Worm (Caenorhabditis elegans) whole organism, L4 larva: ENCODE measurements around the gene ceh-24.
A peak's percentile ranks its signal among the peaks of the same experiment; 100 is the strongest.

Experiments used
- F37D6.2 ChIP-seq: sonication (generic microtip); optimal IDR thresholded peaks from 2 replicates; lab custom pipeline; 2016; ENCODE audit warnings: mild to moderate bottlenecking, missing genetic modification characterization, missing compliant biosample characterization
- F44E2.7 ChIP-seq: fragments of 200-800 bp; sonication (Bioruptor generic); IDR thresholded peaks from 2 replicates; pipeline ENCODE4 v2.1.2; 2022; ENCODE audit warnings: missing genetic modification characterization, missing compliant biosample characterization
- F49E8.2 ChIP-seq: sonication (generic microtip); optimal IDR thresholded peaks from 2 replicates; lab custom pipeline; 2016; ENCODE audit warnings: missing compliant biosample characterization, mild to moderate bottlenecking, missing genetic modification characterization, borderline replicate concordance
- T20F7.1 ChIP-seq: fragments of 200-800 bp; sonication (Bioruptor generic); optimal IDR thresholded peaks from 2 replicates; lab custom pipeline; 2018; ENCODE audit warnings: mild to moderate bottlenecking, missing genetic modification characterization, missing compliant biosample characterization
- T26A8.4 ChIP-seq: fragments of 200-800 bp; sonication (Bioruptor generic); IDR thresholded peaks from 2 replicates; pipeline ENCODE4 v1.3.6; 2022; ENCODE audit warnings: missing genetic modification characterization, missing compliant biosample characterization
- Y105C5A.15 ChIP-seq: fragments of 200-800 bp; sonication (Bioruptor generic); IDR thresholded peaks from 2 replicates; pipeline ENCODE4 v1.3.6; 2022; ENCODE audit warnings: missing genetic modification characterization, missing compliant biosample characterization
- Y5F2A.4 ChIP-seq: fragments of 200-800 bp; sonication (Bioruptor generic); optimal IDR thresholded peaks from 2 replicates; lab custom pipeline; 2018; ENCODE audit warnings: mild to moderate bottlenecking, missing genetic modification characterization, missing compliant biosample characterization
- Y75B8A.6 ChIP-seq: fragments of 200-800 bp; sonication (Bioruptor generic); IDR thresholded peaks from 2 replicates; pipeline ENCODE4 v1.3.6; 2022; ENCODE audit warnings: missing genetic modification reagents, missing genetic modification characterization, missing compliant biosample characterization
- ZK546.5 ChIP-seq, 2 experiments: sonication (generic microtip); optimal IDR thresholded peaks; 2 replicates each; lab custom pipeline; 2017; ENCODE audit warnings: missing biosample characterization in 2 of 2, missing genetic modification characterization in 2 of 2
- arid-1 ChIP-seq: fragments of 200-800 bp; sonication (Bioruptor generic); conservative IDR thresholded peaks from 2 replicates; pipeline ENCODE4 v1.3.6; 2022; ENCODE audit warnings: missing genetic modification reagents, missing genetic modification characterization, missing compliant biosample characterization
- ceh-20 ChIP-seq: fragments of 200-800 bp; sonication (Bioruptor generic); IDR thresholded peaks from 2 replicates; pipeline ENCODE4 v1.3.6; 2022; ENCODE audit warnings: missing genetic modification reagents, missing genetic modification characterization, missing compliant biosample characterization
- ceh-28 ChIP-seq: fragments of 150-350 bp; optimal IDR thresholded peaks from 2 replicates; lab custom pipeline; 2014; ENCODE audit warnings: missing biosample characterization, missing genetic modification reagents, missing genetic modification characterization
- ceh-44 ChIP-seq: fragments of 200-800 bp; sonication (Bioruptor generic); IDR thresholded peaks from 2 replicates; pipeline ENCODE4 v1.3.6; 2022; ENCODE audit warnings: missing genetic modification reagents, missing genetic modification characterization, missing compliant biosample characterization
- ces-1 ChIP-seq: fragments of 150-350 bp; sonication (generic microtip); optimal IDR thresholded peaks from 4 replicates; lab custom pipeline; 2014; ENCODE audit warnings: missing biosample characterization, missing genetic modification reagents, missing genetic modification characterization
- daf-12 ChIP-seq: fragments of 150-350 bp; optimal IDR thresholded peaks from 2 replicates; lab custom pipeline; 2014; ENCODE audit warnings: missing biosample characterization, missing genetic modification reagents, missing genetic modification characterization
- daf-16 ChIP-seq, 3 experiments: sonication (generic microtip); optimal IDR thresholded peaks; 2 replicates each; lab custom pipeline; 2016 to 2017; ENCODE audit warnings: missing genetic modification characterization in 3 of 3, missing genetic modification reagents in 3 of 3, mild to moderate bottlenecking in 2 of 3, missing compliant biosample characterization in 2 of 3, missing biosample characterization in 1 of 3, moderate library complexity in 1 of 3
- dmd-8 ChIP-seq: fragments of 200-800 bp; sonication (Bioruptor generic); IDR thresholded peaks from 2 replicates; pipeline ENCODE4 v1.3.6; 2022; ENCODE audit warnings: missing genetic modification characterization, missing compliant biosample characterization
- dmd-9 ChIP-seq: fragments of 200-800 bp; sonication (Bioruptor generic); IDR thresholded peaks from 2 replicates; pipeline ENCODE4 v1.3.6; 2022; ENCODE audit warnings: missing genetic modification reagents, missing genetic modification characterization, missing compliant biosample characterization
- duxl-1 ChIP-seq: sonication (generic microtip); optimal IDR thresholded peaks from 2 replicates; lab custom pipeline; 2016; ENCODE audit warnings: mild to moderate bottlenecking, missing genetic modification characterization, moderate library complexity, missing compliant biosample characterization; ENCODE audit not compliant: poor library complexity
- fkh-10 ChIP-seq: fragments of 150-350 bp; optimal IDR thresholded peaks from 2 replicates; lab custom pipeline; 2014; ENCODE audit warnings: missing biosample characterization, missing genetic modification reagents, missing genetic modification characterization
- fos-1 ChIP-seq: fragments of 150-350 bp; optimal IDR thresholded peaks from 2 replicates; lab custom pipeline; 2014; ENCODE audit warnings: missing biosample characterization, missing genetic modification characterization
- hif-1 ChIP-seq, 2 experiments: sonication (generic microtip); optimal IDR thresholded peaks; 2 replicates each; lab custom pipeline; 2016 to 2017; ENCODE audit warnings: missing compliant biosample characterization in 2 of 2, missing genetic modification characterization in 2 of 2, missing genetic modification reagents in 2 of 2, missing genotype in 2 of 2, mild to moderate bottlenecking in 1 of 2
- hlh-11 ChIP-seq: fragments of 200-800 bp; sonication (Bioruptor generic); optimal IDR thresholded peaks from 2 replicates; lab custom pipeline; 2018; ENCODE audit warnings: mild to moderate bottlenecking, missing genetic modification characterization, missing compliant biosample characterization
- hmg-1.1 ChIP-seq: fragments of 200-800 bp; sonication (Bioruptor generic); IDR thresholded peaks from 2 replicates; pipeline ENCODE4 v1.3.6; 2022; ENCODE audit warnings: missing genetic modification reagents, missing genetic modification characterization, missing compliant biosample characterization
- jun-1 ChIP-seq: fragments of 150-350 bp; optimal IDR thresholded peaks from 2 replicates; lab custom pipeline; 2014; ENCODE audit warnings: missing biosample characterization, missing genetic modification reagents, missing genetic modification characterization
- lim-7 ChIP-seq: fragments of 200-800 bp; sonication (Bioruptor generic); IDR thresholded peaks from 2 replicates; pipeline ENCODE4 v1.3.6; 2022; ENCODE audit warnings: missing genetic modification characterization, missing compliant biosample characterization
- lin-13 ChIP-seq: fragments of 150-350 bp; optimal IDR thresholded peaks from 2 replicates; lab custom pipeline; 2014; ENCODE audit warnings: missing biosample characterization, missing genetic modification reagents, missing genetic modification characterization
- lin-15B ChIP-seq: fragments of 150-350 bp; sonication (generic microtip); optimal IDR thresholded peaks from 3 replicates; lab custom pipeline; 2014; ENCODE audit warnings: missing biosample characterization, missing genetic modification characterization
- lin-29 ChIP-seq: fragments of 200-800 bp; sonication (Bioruptor generic); IDR thresholded peaks from 2 replicates; pipeline ENCODE4 v1.3.6; 2022; ENCODE audit warnings: missing genetic modification reagents, missing genetic modification characterization, missing compliant biosample characterization
- lin-38 ChIP-seq: fragments of 200-800 bp; sonication (Bioruptor generic); IDR thresholded peaks from 2 replicates; pipeline ENCODE4 v1.3.6; 2022; ENCODE audit warnings: missing genetic modification reagents, missing genetic modification characterization, missing compliant biosample characterization
- lir-3 ChIP-seq: sonication (generic microtip); optimal IDR thresholded peaks from 2 replicates; lab custom pipeline; 2016; ENCODE audit warnings: mild to moderate bottlenecking, missing genetic modification characterization, missing compliant biosample characterization
- madf-5 ChIP-seq, 2 experiments: fragments of 200-800 bp; sonication (Bioruptor generic); IDR thresholded peaks; 2 replicates each; pipeline ENCODE4 v1.3.6; 2022; ENCODE audit warnings: missing compliant biosample characterization in 2 of 2, missing genetic modification characterization in 2 of 2
- madf-9 ChIP-seq: fragments of 200-800 bp; sonication (Bioruptor generic); conservative IDR thresholded peaks from 2 replicates; pipeline ENCODE4 v1.3.6; 2022; ENCODE audit warnings: missing genetic modification reagents, missing genetic modification characterization, missing compliant biosample characterization
- mxl-3 ChIP-seq: fragments of 200-800 bp; sonication (Bioruptor generic); optimal IDR thresholded peaks from 2 replicates; lab custom pipeline; 2018; ENCODE audit warnings: mild to moderate bottlenecking, missing genetic modification characterization, missing compliant biosample characterization
- nhr-10 ChIP-seq: fragments of 150-350 bp; optimal IDR thresholded peaks from 2 replicates; lab custom pipeline; 2014; ENCODE audit warnings: missing biosample characterization, missing genetic modification characterization
- nhr-102 ChIP-seq: sonication (generic microtip); optimal IDR thresholded peaks from 2 replicates; lab custom pipeline; 2016; ENCODE audit warnings: mild to moderate bottlenecking, missing genetic modification characterization, moderate library complexity, missing compliant biosample characterization
- nhr-11 ChIP-seq: fragments of 150-350 bp; optimal IDR thresholded peaks from 2 replicates; lab custom pipeline; 2014; ENCODE audit warnings: missing biosample characterization, missing genetic modification characterization
- nhr-42 ChIP-seq: fragments of 200-800 bp; sonication (Bioruptor generic); IDR thresholded peaks from 2 replicates; pipeline ENCODE4 v1.3.6; 2022; ENCODE audit warnings: missing genetic modification characterization, missing compliant biosample characterization
- nhr-6 ChIP-seq: fragments of 150-350 bp; optimal IDR thresholded peaks from 2 replicates; lab custom pipeline; 2014; ENCODE audit warnings: missing biosample characterization, missing genetic modification characterization
- nhr-76 ChIP-seq: fragments of 150-350 bp; optimal IDR thresholded peaks from 2 replicates; lab custom pipeline; 2014; ENCODE audit warnings: missing biosample characterization, missing genetic modification characterization
- php-3 ChIP-seq: fragments of 200-800 bp; sonication (Bioruptor generic); IDR thresholded peaks from 2 replicates; pipeline ENCODE4 v1.3.6; 2022; ENCODE audit warnings: missing genetic modification reagents, missing genetic modification characterization, missing compliant biosample characterization
- pqm-1 ChIP-seq: sonication (generic microtip); optimal IDR thresholded peaks from 2 replicates; lab custom pipeline; 2017; ENCODE audit warnings: missing biosample characterization, missing genetic modification characterization
- sdz-12 ChIP-seq: fragments of 200-800 bp; sonication (Bioruptor generic); optimal IDR thresholded peaks from 2 replicates; lab custom pipeline; 2018; ENCODE audit warnings: mild to moderate bottlenecking, missing genetic modification characterization, missing compliant biosample characterization
- set-16 ChIP-seq: fragments of 200-800 bp; sonication (Bioruptor generic); IDR thresholded peaks from 2 replicates; pipeline ENCODE4 v1.3.6; 2022; ENCODE audit warnings: missing genetic modification reagents, missing genetic modification characterization, missing compliant biosample characterization
- snpc-4 ChIP-seq: fragments of 150-350 bp; optimal IDR thresholded peaks from 2 replicates; lab custom pipeline; 2014; ENCODE audit warnings: missing biosample characterization, missing genetic modification characterization
- tra-1 ChIP-seq: fragments of 200-800 bp; sonication (Bioruptor generic); IDR thresholded peaks from 2 replicates; pipeline ENCODE4 v1.3.6; 2022; ENCODE audit warnings: missing genetic modification reagents, missing genetic modification characterization, missing compliant biosample characterization
- unc-130 ChIP-seq: sonication (generic microtip); optimal IDR thresholded peaks from 2 replicates; lab custom pipeline; 2016; ENCODE audit warnings: missing genetic modification reagents, missing genetic modification characterization, missing compliant biosample characterization
- unc-62 ChIP-seq, 3 experiments: fragments of 150-350 bp in 1 of 3; sonication (generic microtip); optimal IDR thresholded peaks in 2 of 3; peaks in 1 of 3; 1 replicate in 1 of 3; 2 replicates in 2 of 3; lab custom pipeline; 2014 to 2017; ENCODE audit warnings: missing biosample characterization in 3 of 3, missing genetic modification characterization in 3 of 3, missing genetic modification reagents in 3 of 3, missing genotype in 1 of 3
- vab-7 ChIP-seq: fragments of 200-800 bp; sonication (Bioruptor generic); IDR thresholded peaks from 2 replicates; pipeline ENCODE4 v1.3.6; 2022; ENCODE audit warnings: missing genetic modification reagents, missing genetic modification characterization, missing compliant biosample characterization
- zip-2 ChIP-seq: fragments of 150-350 bp; optimal IDR thresholded peaks from 2 replicates; lab custom pipeline; 2014; ENCODE audit warnings: missing biosample characterization, missing genetic modification characterization
- ztf-11 ChIP-seq: fragments of 150-350 bp; optimal IDR thresholded peaks from 2 replicates; lab custom pipeline; 2014; ENCODE audit warnings: missing biosample characterization, missing genetic modification characterization

The ceh-24 gene

ce11 chrV:13808462-13808867 lies 4.6 kb upstream of the ceh-24 start (continued):
- TF ChIP-seq lin-15B (tag; lab: Kevin White, UChicago), result no peak
- TF ChIP-seq nhr-42, result no peak
- TF ChIP-seq ces-1 (GFP tag; lab: Kevin White, UChicago), result no peak
- TF ChIP-seq Y75B8A.6 (GFP tag; lab: Robert Waterston, UW), result no peak
- TF ChIP-seq F44E2.7, result 0 out of 2 replicates have a peak, but pooled peaks have one; percentile 27
- TF ChIP-seq Y105C5A.15 (GFP tag; lab: Robert Waterston, UW), result no peak
- TF ChIP-seq nhr-11 (tag; lab: Kevin White, UChicago), result peak; percentile 79
- no peak for TF ChIP-seq lin-38
- no peak for TF ChIP-seq madf-5 (GFP tag; IDR thresholded peaks at IDR 0.05; lab: Robert Waterston, UW)
- no peak for TF ChIP-seq fkh-10 (GFP tag; lab: Kevin White, UChicago)
- no peak for TF ChIP-seq lin-29
- TF ChIP-seq madf-9 (GFP tag; lab: Robert Waterston, UW), result no peak
- TF ChIP-seq pqm-1 (tag; lab: Kevin White, UChicago), result no peak
- TF ChIP-seq sdz-12, result no peak
- no peak for TF ChIP-seq nhr-10 (tag; lab: Kevin White, UChicago)
- no peak for TF ChIP-seq tra-1 (GFP tag; lab: Robert Waterston, UW)
- no peak for TF ChIP-seq dmd-8 (GFP tag; lab: Robert Waterston, UW)
- TF ChIP-seq ztf-11 (tag; lab: Kevin White, UChicago), result no peak
- no peak for TF ChIP-seq nhr-102 (tag; lab: Kevin White, UChicago)
- TF ChIP-seq snpc-4 (tag; lab: Kevin White, UChicago), result no peak
- no peak for TF ChIP-seq daf-12 (tag; lab: Kevin White, UChicago)
- TF ChIP-seq vab-7 (GFP tag; lab: Robert Waterston, UW), result 0 out of 2 replicates have a peak, but pooled peaks have one; percentile 6
- TF ChIP-seq unc-130 (GFP tag; lab: Kevin White, UChicago), result no peak
- TF ChIP-seq daf-16 (GFP tag; optimal IDR thresholded peaks at IDR 0.05; lab: Kevin White, UChicago), result peak in 1 of 2 experiments; percentile 1
- TF ChIP-seq daf-16 (tag; optimal IDR thresholded peaks at IDR 0.05; lab: Kevin White, UChicago), result peak; percentile 49
- no peak for TF ChIP-seq dmd-9 (GFP tag; lab: Robert Waterston, UW)
- no peak for TF ChIP-seq php-3 (GFP tag; lab: Robert Waterston, UW)
- TF ChIP-seq duxl-1 (tag; lab: Kevin White, UChicago), result no peak
- TF ChIP-seq ceh-28 (tag; lab: Kevin White, UChicago), result peak; percentile 16
- TF ChIP-seq mxl-3 (GFP tag; lab: Kevin White, UChicago), result peak; percentile 74
- peak in 1 of 2 experiments; percentile 91 for TF ChIP-seq hif-1 (tag; optimal IDR thresholded peaks at IDR 0.05; lab: Kevin White, UChicago)
- TF ChIP-seq hmg-1.1 (GFP tag; lab: Robert Waterston, UW), result peak; percentile 74
- no peak for TF ChIP-seq nhr-76 (tag; lab: Kevin White, UChicago)
- TF ChIP-seq fos-1, result no peak
- TF ChIP-seq unc-62 (GFP tag; optimal IDR thresholded peaks at IDR 0.05 in 1 of 2; lab: Kevin White, UChicago), result peak in 1 of 2 experiments; percentile 94
- TF ChIP-seq unc-62 (tag; optimal IDR thresholded peaks at IDR 0.05; lab: Kevin White, UChicago), result no peak
- no peak for TF ChIP-seq lir-3 (tag; lab: Kevin White, UChicago)
- peak; percentile 17; the same call in 1 of the 2 replicates for TF ChIP-seq set-16 (GFP tag; lab: Robert Waterston, UW)
- no peak for TF ChIP-seq ceh-44 (GFP tag; lab: Robert Waterston, UW)
- no peak for TF ChIP-seq F49E8.2
- TF ChIP-seq F37D6.2 (tag; lab: Kevin White, UChicago), result peak; percentile 25
- no peak for TF ChIP-seq arid-1 (GFP tag; lab: Robert Waterston, UW)
- TF ChIP-seq ZK546.5 (tag; optimal IDR thresholded peaks at IDR 0.05; lab: Kevin White, UChicago), result no peak
- no peak for TF ChIP-seq T26A8.4 (GFP tag; lab: Robert Waterston, UW)
- no peak; the same call in 1 of the 2 replicates for TF ChIP-seq lim-7 (GFP tag; lab: Robert Waterston, UW)
- no peak for TF ChIP-seq lin-13 (GFP tag; lab: Kevin White, UChicago)
- TF ChIP-seq zip-2 (tag; lab: Kevin White, UChicago), result no peak
- no peak for TF ChIP-seq Y5F2A.4 (GFP tag; lab: Kevin White, UChicago)
- TF ChIP-seq T20F7.1 (GFP tag; lab: Kevin White, UChicago), result peak; percentile 2
- TF ChIP-seq ceh-20 (GFP tag; lab: Robert Waterston, UW), result peak; percentile 25; the same call in 1 of the 2 replicates
- TF ChIP-seq hlh-11 (tag; lab: Kevin White, UChicago), result peak; percentile 83
- TF ChIP-seq nhr-6, result peak; percentile 92
- no peak for TF ChIP-seq jun-1 (tag; lab: Kevin White, UChicago)
